Fruit fly (Drosophila melanogaster): ENCODE data around the gene Sfp24Bd.
A peak's percentile ranks its signal among the peaks of the same experiment; 100 is the strongest.

DNA sequence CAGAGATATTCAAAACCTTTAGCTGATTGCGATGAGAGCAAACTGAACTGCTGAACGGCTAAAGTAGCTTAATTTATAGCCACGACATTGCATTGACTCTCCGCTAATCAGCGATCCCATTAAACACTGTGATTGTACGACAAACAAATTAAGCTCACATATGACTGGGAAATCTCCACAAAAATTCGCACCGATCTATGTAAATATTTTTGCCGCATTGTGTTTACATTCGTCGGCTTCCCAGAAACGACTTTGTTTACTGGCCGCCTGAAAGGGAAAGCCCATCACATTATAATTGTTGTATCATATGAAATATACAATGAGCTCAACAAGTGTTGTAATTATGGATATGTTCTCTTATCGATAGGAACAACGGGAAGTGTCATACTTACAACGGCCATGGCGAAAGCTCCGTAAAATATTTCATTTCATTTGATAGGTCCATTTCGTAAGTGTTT lies 26.5 kb upstream of the Sfp24Bd start, which contains the start of gene CG16713:
- TF ChIP-seq pad (GFP tag; optimal IDR thresholded peaks at IDR 0.05) (no peak), cic (GFP tag; optimal IDR thresholded peaks at IDR 0.05) (peak; percentile 25), kay (GFP tag; ENCODE audit: borderline replicate concordance) (peak; percentile 36), toe (GFP tag; optimal IDR thresholded peaks at IDR 0.05) (no peak)
